Worm (Caenorhabditis elegans) whole organism, late embryonic: ENCODE data around the gene F01F1.15.

Experiments
- fkh-10 ChIP-seq: fragments of 150-350 bp; optimal IDR thresholded peaks from 2 replicates; lab custom pipeline; 2014; ENCODE audit warnings: missing biosample characterization, missing genetic modification reagents, missing genetic modification characterization
- pha-4 ChIP-seq: fragments of 150-350 bp; optimal IDR thresholded peaks from 2 replicates; lab custom pipeline; 2018; ENCODE audit warnings: missing biosample characterization, missing genetic modification reagents, missing genetic modification characterization

DNA sequence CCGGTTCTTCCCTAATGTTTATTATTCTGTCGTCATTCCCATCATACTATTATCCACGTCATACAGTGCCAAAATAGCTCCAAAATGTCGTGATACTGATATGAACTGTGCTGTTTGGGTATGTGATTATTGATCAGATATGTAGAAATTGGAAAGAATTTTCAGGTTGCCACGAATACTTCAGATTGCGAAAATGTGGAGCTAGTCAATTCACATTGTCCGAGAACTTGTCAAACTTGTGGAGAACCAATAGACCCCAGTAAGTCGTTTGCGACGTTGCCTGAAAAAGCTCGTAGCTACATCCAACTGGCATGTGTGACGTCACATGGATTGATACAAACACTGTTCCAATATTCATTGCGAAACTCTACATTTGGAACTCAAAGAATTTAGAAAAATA, 15.1 kb upstream of the F01F1.15 start:
- no peak for TF ChIP-seq fkh-10
- TF ChIP-seq pha-4, result no peak
